Worm (Caenorhabditis elegans) whole organism, L1 larva: ENCODE results near the gene act-3.

Experiments
- C16A3.4 ChIP-seq: fragments of 150-350 bp; optimal IDR thresholded peaks from 2 replicates; lab custom pipeline; 2014; ENCODE audit warnings: missing biosample characterization, missing genetic modification characterization
- F16B12.6 ChIP-seq: fragments of 150-350 bp; optimal IDR thresholded peaks from 2 replicates; lab custom pipeline; 2014; ENCODE audit warnings: missing biosample characterization, missing genetic modification characterization
- Y116A8C.19 ChIP-seq: sonication (generic microtip); optimal IDR thresholded peaks from 2 replicates; lab custom pipeline; 2016; ENCODE audit warnings: missing compliant biosample characterization, missing genetic modification characterization, borderline replicate concordance
- blmp-1 ChIP-seq: fragments of 150-350 bp; optimal IDR thresholded peaks from 2 replicates; lab custom pipeline; 2014; ENCODE audit warnings: missing biosample characterization, missing genetic modification characterization
- ceh-82 ChIP-seq, 3 experiments: fragments of 150-350 bp in 1 of 3; sonication (generic microtip) in 2 of 3; optimal IDR thresholded peaks; 2 replicates each; lab custom pipeline; 2014 to 2017; ENCODE audit warnings: missing biosample characterization in 3 of 3, missing genetic modification characterization in 3 of 3
- ceh-88 ChIP-seq: fragments of 200-800 bp; sonication (Bioruptor generic); IDR thresholded peaks from 2 replicates; pipeline ENCODE4 v1.3.6; 2022; ENCODE audit warnings: missing genetic modification characterization, missing compliant biosample characterization
- ceh-90 ChIP-seq: sonication (generic microtip); optimal IDR thresholded peaks from 2 replicates; lab custom pipeline; 2016; ENCODE audit warnings: missing genetic modification characterization, missing compliant biosample characterization
- ces-1 ChIP-seq: fragments of 150-350 bp; optimal IDR thresholded peaks from 2 replicates; lab custom pipeline; 2014; ENCODE audit warnings: missing biosample characterization, missing genetic modification reagents, missing genetic modification characterization
- dpl-1 ChIP-seq, 3 experiments: fragments of 150-350 bp in 2 of 3; sonication (generic microtip) in 1 of 3; optimal IDR thresholded peaks; 2 replicates each; lab custom pipeline; 2014 to 2017; ENCODE audit warnings: missing biosample characterization in 3 of 3, missing genetic modification characterization in 3 of 3, missing genetic modification reagents in 3 of 3
- dsc-1 ChIP-seq: sonication (generic microtip); optimal IDR thresholded peaks from 2 replicates; lab custom pipeline; 2016; ENCODE audit warnings: mild to moderate bottlenecking, missing genetic modification characterization, missing compliant biosample characterization
- efl-1 ChIP-seq, 4 experiments: fragments of 150-350 bp; optimal IDR thresholded peaks in 3 of 4; peaks in 1 of 4; 1 replicate in 1 of 4; 2 replicates in 3 of 4; lab custom pipeline; 2014; ENCODE audit warnings: missing biosample characterization in 2 of 4, missing genetic modification characterization in 2 of 4, missing genetic modification reagents in 2 of 4
- efl-3 ChIP-seq: fragments of 200-800 bp; sonication (Bioruptor generic); optimal IDR thresholded peaks from 2 replicates; lab custom pipeline; 2018; ENCODE audit warnings: mild to moderate bottlenecking, missing genetic modification characterization, missing compliant biosample characterization
- egl-13 ChIP-seq: sonication (generic microtip); optimal IDR thresholded peaks from 2 replicates; lab custom pipeline; 2016; ENCODE audit warnings: missing genotype, missing genetic modification reagents, missing genetic modification characterization, missing compliant biosample characterization
- egl-27 ChIP-seq, 2 experiments: fragments of 150-350 bp in 1 of 2; sonication (generic microtip); optimal IDR thresholded peaks; 3 replicates each; lab custom pipeline; 2017 to 2018; ENCODE audit warnings: missing biosample characterization in 2 of 2, missing genetic modification characterization in 2 of 2, missing genetic modification reagents in 2 of 2
- elt-2 ChIP-seq: sonication (generic microtip); optimal IDR thresholded peaks from 2 replicates; lab custom pipeline; 2016; ENCODE audit warnings: missing genetic modification characterization, mild to moderate bottlenecking, inconsistent platforms, missing compliant biosample characterization, missing genetic modification reagents
- ets-5 ChIP-seq: fragments of 200-800 bp; sonication (Bioruptor generic); IDR thresholded peaks from 2 replicates; pipeline ENCODE4 v1.3.6; 2022; ENCODE audit warnings: missing genetic modification characterization, missing compliant biosample characterization
- fkh-8 ChIP-seq: sonication (generic microtip); optimal IDR thresholded peaks from 2 replicates; lab custom pipeline; 2016; ENCODE audit warnings: mild to moderate bottlenecking, missing genetic modification characterization, missing compliant biosample characterization
- fos-1 ChIP-seq: fragments of 150-350 bp; optimal IDR thresholded peaks from 2 replicates; lab custom pipeline; 2014; ENCODE audit warnings: missing biosample characterization, missing genetic modification characterization
- grh-1 ChIP-seq: fragments of 200-800 bp; sonication (Bioruptor generic); IDR thresholded peaks from 2 replicates; pipeline ENCODE4 v1.3.6; 2022; ENCODE audit warnings: missing genetic modification reagents, missing genetic modification characterization, missing compliant biosample characterization
- hlh-17 ChIP-seq: fragments of 200-800 bp; sonication (Bioruptor generic); optimal IDR thresholded peaks from 2 replicates; lab custom pipeline; 2018; ENCODE audit warnings: missing genetic modification characterization, mild to moderate bottlenecking, missing compliant biosample characterization, moderate library complexity, borderline replicate concordance
- hlh-4 ChIP-seq: sonication (generic microtip); optimal IDR thresholded peaks from 2 replicates; lab custom pipeline; 2016; ENCODE audit warnings: mild to moderate bottlenecking, missing genetic modification characterization, missing compliant biosample characterization
- hpl-2 ChIP-seq: fragments of 150-350 bp; optimal IDR thresholded peaks from 2 replicates; lab custom pipeline; 2014; ENCODE audit warnings: missing biosample characterization, missing genetic modification reagents, missing genetic modification characterization
- irx-1 ChIP-seq: sonication (generic microtip); optimal IDR thresholded peaks from 2 replicates; lab custom pipeline; 2016; ENCODE audit warnings: missing genetic modification characterization, missing compliant biosample characterization
- isw-1 ChIP-seq: fragments of 200-800 bp; sonication (Bioruptor generic); IDR thresholded peaks from 2 replicates; pipeline ENCODE4 v1.3.6; 2022; ENCODE audit warnings: missing genetic modification characterization, missing compliant biosample characterization
- lin-13 ChIP-seq: fragments of 150-350 bp; optimal IDR thresholded peaks from 2 replicates; lab custom pipeline; 2014; ENCODE audit warnings: missing biosample characterization, missing genetic modification reagents, missing genetic modification characterization
- lin-14 ChIP-seq: fragments of 200-800 bp; sonication (Bioruptor generic); optimal IDR thresholded peaks from 2 replicates; lab custom pipeline; 2018; ENCODE audit warnings: mild to moderate bottlenecking, missing genetic modification characterization, moderate library complexity, missing compliant biosample characterization
- lin-15B ChIP-seq: fragments of 150-350 bp; sonication (generic microtip); optimal IDR thresholded peaks from 3 replicates; lab custom pipeline; 2014; ENCODE audit warnings: missing biosample characterization, missing genetic modification characterization
- lin-39 ChIP-seq: fragments of 150-350 bp; optimal IDR thresholded peaks from 2 replicates; lab custom pipeline; 2014; ENCODE audit warnings: missing biosample characterization, missing genetic modification reagents, missing genetic modification characterization
- lsy-2 ChIP-seq, 2 experiments: fragments of 150-350 bp; optimal IDR thresholded peaks; 2 replicates each; lab custom pipeline; 2014; ENCODE audit warnings: missing biosample characterization in 2 of 2, missing genetic modification characterization in 2 of 2
- mef-2 ChIP-seq: fragments of 150-350 bp; optimal IDR thresholded peaks from 2 replicates; lab custom pipeline; 2014; ENCODE audit warnings: missing biosample characterization, missing genetic modification characterization
- mep-1 ChIP-seq: fragments of 150-350 bp; optimal IDR thresholded peaks from 2 replicates; lab custom pipeline; 2014; ENCODE audit warnings: missing biosample characterization, missing genetic modification characterization
- nhr-12 ChIP-seq: sonication (generic microtip); optimal IDR thresholded peaks from 2 replicates; lab custom pipeline; 2017; ENCODE audit warnings: missing biosample characterization, missing genetic modification characterization
- nhr-19 ChIP-seq: fragments of 200-800 bp; sonication (Bioruptor generic); conservative IDR thresholded peaks from 2 replicates; pipeline ENCODE4 v1.3.6; 2022; ENCODE audit warnings: missing genetic modification characterization, missing compliant biosample characterization
- nhr-20 ChIP-seq: sonication (generic microtip); optimal IDR thresholded peaks from 2 replicates; lab custom pipeline; 2016; ENCODE audit warnings: mild to moderate bottlenecking, missing genetic modification characterization, missing compliant biosample characterization
- nhr-47 ChIP-seq: sonication (generic microtip); optimal IDR thresholded peaks from 2 replicates; lab custom pipeline; 2016; ENCODE audit warnings: mild to moderate bottlenecking, missing genetic modification characterization, moderate library complexity, missing compliant biosample characterization
- nhr-71 ChIP-seq: sonication (generic microtip); optimal IDR thresholded peaks from 2 replicates; lab custom pipeline; 2016; ENCODE audit warnings: mild to moderate bottlenecking, missing genetic modification characterization, moderate library complexity, missing compliant biosample characterization
- nhr-76 ChIP-seq: sonication (generic microtip); optimal IDR thresholded peaks from 2 replicates; lab custom pipeline; 2017; ENCODE audit warnings: missing biosample characterization, missing genetic modification characterization
- nhr-84 ChIP-seq: sonication (generic microtip); optimal IDR thresholded peaks from 2 replicates; lab custom pipeline; 2017; ENCODE audit warnings: missing biosample characterization, missing genetic modification characterization
- nhr-85 ChIP-seq: sonication (generic microtip); peaks from one replicate; lab custom pipeline; 2016; ENCODE audit warnings: missing genetic modification characterization, inconsistent platforms, missing compliant biosample characterization
- nhr-90 ChIP-seq: sonication (generic microtip); optimal IDR thresholded peaks from 2 replicates; lab custom pipeline; 2016; ENCODE audit warnings: mild to moderate bottlenecking, missing genetic modification characterization, missing compliant biosample characterization; ENCODE audit not compliant: poor library complexity
- pag-3 ChIP-seq: sonication (generic microtip); optimal IDR thresholded peaks from 2 replicates; lab custom pipeline; 2017; ENCODE audit warnings: missing genetic modification characterization, mild to moderate bottlenecking, missing compliant biosample characterization, antibody characterized with exemption, borderline replicate concordance; ENCODE audit not compliant: insufficient read depth
- pqm-1 ChIP-seq: sonication (generic microtip); optimal IDR thresholded peaks from 3 replicates; lab custom pipeline; 2017; ENCODE audit warnings: missing biosample characterization, missing genetic modification characterization
- skn-1 ChIP-seq: fragments of 150-350 bp; optimal IDR thresholded peaks from 2 replicates; lab custom pipeline; 2014; ENCODE audit warnings: missing biosample characterization, missing genetic modification characterization
- snpc-4 ChIP-seq: fragments of 150-350 bp; optimal IDR thresholded peaks from 2 replicates; lab custom pipeline; 2014; ENCODE audit warnings: missing biosample characterization, missing genetic modification characterization
- snu-23 ChIP-seq: sonication (generic microtip); optimal IDR thresholded peaks from 2 replicates; lab custom pipeline; 2016; ENCODE audit warnings: missing genetic modification characterization, missing compliant biosample characterization
- sox-4 ChIP-seq: sonication (generic microtip); optimal IDR thresholded peaks from 2 replicates; lab custom pipeline; 2016; ENCODE audit warnings: missing genetic modification characterization, missing compliant biosample characterization
- sup-37 ChIP-seq: fragments of 200-800 bp; sonication (Bioruptor generic); optimal IDR thresholded peaks from 2 replicates; lab custom pipeline; 2018; ENCODE audit warnings: mild to moderate bottlenecking, missing genetic modification characterization, missing compliant biosample characterization
- tbx-2 ChIP-seq: sonication (generic microtip); optimal IDR thresholded peaks from 2 replicates; lab custom pipeline; 2016; ENCODE audit warnings: missing genetic modification characterization, missing compliant biosample characterization
- unc-130 ChIP-seq: fragments of 150-350 bp; optimal IDR thresholded peaks from 2 replicates; lab custom pipeline; 2017; ENCODE audit warnings: missing biosample characterization, missing genetic modification characterization, inconsistent platforms
- unc-98 ChIP-seq: fragments of 200-800 bp; sonication (Bioruptor generic); IDR thresholded peaks from 2 replicates; pipeline ENCODE4 v1.3.6; 2022; ENCODE audit warnings: missing genetic modification characterization, missing compliant biosample characterization
- xbp-1 ChIP-seq: sonication (generic microtip); optimal IDR thresholded peaks from 2 replicates; lab custom pipeline; 2016; ENCODE audit warnings: missing genetic modification characterization, missing compliant biosample characterization
- zip-4 ChIP-seq: fragments of 200-800 bp; sonication (Bioruptor generic); optimal IDR thresholded peaks from 2 replicates; lab custom pipeline; 2018; ENCODE audit warnings: mild to moderate bottlenecking, missing genetic modification characterization, moderate library complexity, missing compliant biosample characterization
- ztf-11 ChIP-seq, 2 experiments: sonication (generic microtip); optimal IDR thresholded peaks; 2 replicates each; lab custom pipeline; 2016 to 2017; ENCODE audit warnings: missing genetic modification characterization in 2 of 2, missing biosample characterization in 1 of 2, missing compliant biosample characterization in 1 of 2

act-3 gene

DNA sequence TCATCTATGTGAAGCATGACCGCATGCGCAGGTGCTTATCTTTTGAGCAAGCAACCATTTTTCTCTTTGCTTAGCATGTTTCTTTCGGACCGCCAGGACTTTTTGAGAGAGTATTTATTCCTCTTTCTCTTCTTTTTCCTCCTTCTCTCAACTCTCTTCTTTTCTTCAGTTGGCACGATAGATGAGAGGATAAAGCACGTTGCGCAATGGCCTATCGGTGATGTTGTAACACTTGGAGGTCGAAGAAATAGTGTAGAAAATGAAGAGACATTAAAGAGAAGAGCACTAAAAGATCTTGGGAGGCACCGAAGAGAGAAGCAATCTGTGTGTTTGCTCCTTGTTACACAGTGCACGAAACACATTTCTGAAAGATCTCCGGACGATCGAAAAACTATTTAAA lies 9.4 kb upstream of the act-3 start:
- TF ChIP-seq nhr-47 (tag; lab: Kevin White, UChicago) (peak; percentile 23), ces-1 (GFP tag; lab: Kevin White, UChicago) (no peak), tbx-2 (tag; lab: Kevin White, UChicago) (peak; percentile 67), ceh-90 (tag; lab: Kevin White, UChicago) (no peak), nhr-76 (no peak), snu-23 (GFP tag; lab: Kevin White, UChicago) (peak; percentile 64), efl-1 (optimal IDR thresholded peaks at IDR 0.05; lab: Kevin White, UChicago) (peak; percentile 6 to 33), efl-1 (GFP tag; optimal IDR thresholded peaks at IDR 0.05 in 1 of 2; lab: Kevin White, UChicago) (peak in 1 of 2 experiments; percentile 44), elt-2 (tag; lab: Kevin White, UChicago) (no peak), efl-3 (no peak), unc-98 (GFP tag; lab: Robert Waterston, UW) (no peak), nhr-19 (GFP tag; lab: Robert Waterston, UW) (peak; percentile 67), sup-37 (GFP tag; lab: Kevin White, UChicago) (peak; percentile 28), hpl-2 (GFP tag; lab: Kevin White, UChicago) (no peak), skn-1 (tag; lab: Kevin White, UChicago) (no peak), nhr-90 (tag; lab: Kevin White, UChicago) (no peak), ceh-82 (tag; optimal IDR thresholded peaks at IDR 0.05; lab: Kevin White, UChicago) (peak in 2 of 3 experiments; percentile 24 to 42), dpl-1 (GFP tag; optimal IDR thresholded peaks at IDR 0.05; lab: Kevin White, UChicago) (peak in 1 of 3 experiments; percentile 27), egl-27 (tag; optimal IDR thresholded peaks at IDR 0.05; lab: Kevin White, UChicago) (no peak), nhr-12 (tag; lab: Kevin White, UChicago) (no peak), pqm-1 (tag; lab: Kevin White, UChicago) (no peak), ceh-88 (no peak), lin-14 (GFP tag; lab: Kevin White, UChicago) (peak; percentile 92), irx-1 (peak; percentile 35), grh-1 (GFP tag; lab: Robert Waterston, UW) (no peak), blmp-1 (tag; lab: Kevin White, UChicago) (no peak), nhr-85 (no peak), fkh-8 (tag; lab: Kevin White, UChicago) (no peak), C16A3.4 (tag; lab: Kevin White, UChicago) (peak; percentile 11), lin-39 (tag; lab: Kevin White, UChicago) (no peak), mep-1 (tag; lab: Kevin White, UChicago) (peak; percentile 49), lin-13 (no peak), pag-3 (tag; lab: Kevin White, UChicago) (peak; percentile 88), sox-4 (tag; lab: Kevin White, UChicago) (no peak), Y116A8C.19 (tag; lab: Kevin White, UChicago) (no peak), unc-130 (tag; lab: Kevin White, UChicago) (no peak), F16B12.6 (tag; lab: Kevin White, UChicago) (no peak), nhr-20 (tag; lab: Kevin White, UChicago) (peak; percentile 47), dsc-1 (tag; lab: Kevin White, UChicago) (peak; percentile 79), nhr-71 (tag; lab: Kevin White, UChicago) (peak; percentile 80), hlh-17 (no peak), isw-1 (GFP tag; lab: Robert Waterston, UW) (no peak), hlh-4 (tag; lab: Kevin White, UChicago) (no peak), fos-1 (tag; lab: Kevin White, UChicago) (peak; percentile 10), lin-15B (tag; lab: Kevin White, UChicago) (no peak), zip-4 (GFP tag; lab: Kevin White, UChicago) (no peak), nhr-84 (no peak), snpc-4 (tag; lab: Kevin White, UChicago) (no peak), ets-5 (GFP tag; lab: Robert Waterston, UW) (no peak), xbp-1 (tag; lab: Kevin White, UChicago) (peak; percentile 20), egl-13 (tag; lab: Kevin White, UChicago) (no peak), mef-2 (tag; lab: Kevin White, UChicago) (no peak), lsy-2 (tag; optimal IDR thresholded peaks at IDR 0.05; lab: Kevin White, UChicago) (peak; percentile 23 to 60), ztf-11 (tag; optimal IDR thresholded peaks at IDR 0.05; lab: Kevin White, UChicago) (no peak)
